Fruit fly (Drosophila melanogaster): ENCODE data around the gene Ace.

Gene Ace

dm6 chr3R:13285110-13285509, 25.8 kb upstream of the Ace start:
- no peak for TF ChIP-seq wdn (GFP tag; IDR thresholded peaks at IDR 0.05)
- TF ChIP-seq Oli (tag; optimal IDR thresholded peaks at IDR 0.05) = no peak
- no peak for TF ChIP-seq Usf (GFP tag; optimal IDR thresholded peaks at IDR 0.05)
- no peak for TF ChIP-seq tgo (GFP tag; IDR thresholded peaks at IDR 0.05)
- no peak for TF ChIP-seq Dfd (GFP tag; optimal IDR thresholded peaks at IDR 0.05)
- no peak for TF ChIP-seq CG15269 (tag; optimal IDR thresholded peaks at IDR 0.05)
- TF ChIP-seq hb (GFP tag; IDR thresholded peaks at IDR 0.05; ENCODE audit: partially characterized antibody) = no peak
- no peak for TF ChIP-seq CG43689 (GFP tag; IDR thresholded peaks at IDR 0.05)
- TF ChIP-seq run (tag; optimal IDR thresholded peaks at IDR 0.05) = no peak
- TF ChIP-seq al (GFP tag; IDR thresholded peaks at IDR 0.05) = 0 out of 2 replicates have a peak, but pooled peaks have one; percentile 7
- TF ChIP-seq Hr39 (optimal IDR thresholded peaks at IDR 0.05) = peak; percentile 50
- TF ChIP-seq ab (GFP tag; optimal IDR thresholded peaks at IDR 0.05) = no peak
- TF ChIP-seq CG12769 (tag; optimal IDR thresholded peaks at IDR 0.05) = no peak
- TF ChIP-seq Mrtf (GFP tag; IDR thresholded peaks at IDR 0.05) = 0 out of 3 replicates have a peak, but pooled peaks have one; percentile 36
- no peak for TF ChIP-seq h (optimal IDR thresholded peaks at IDR 0.05)
- no peak for TF ChIP-seq emc (GFP tag; optimal IDR thresholded peaks at IDR 0.05)
- 0 out of 2 replicates have a peak, but pooled peaks have one; percentile 21 for TF ChIP-seq crol (GFP tag; IDR thresholded peaks at IDR 0.05)
- TF ChIP-seq eve (GFP tag; optimal IDR thresholded peaks at IDR 0.05) = no peak
- no peak for TF ChIP-seq slou (GFP tag; optimal IDR thresholded peaks at IDR 0.05)

DNA sequence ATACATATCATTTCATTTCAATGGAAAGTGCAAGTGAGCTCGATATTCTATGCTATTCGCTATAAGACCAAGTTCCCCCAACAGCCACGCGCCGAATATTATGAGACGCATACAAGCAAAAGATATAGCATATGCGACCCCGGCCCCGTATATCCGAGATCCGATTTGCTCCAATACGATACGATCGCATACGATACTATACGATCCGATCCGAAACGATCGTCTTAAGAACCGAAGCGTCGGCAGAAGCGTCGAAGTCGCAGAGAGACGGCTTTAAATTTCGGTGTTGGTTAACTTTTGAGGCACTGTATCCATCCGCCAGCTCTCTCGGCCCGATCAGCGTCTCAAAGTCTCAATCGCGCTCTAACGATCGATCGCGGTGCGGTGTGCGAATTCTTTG, 20.1 kb upstream of the Ace start, which contains the start of gene CG8630:
Gene CG8630 (plus strand): TSS at position 303 of the 400 bp plus-strand sequence.
- TF ChIP-seq CG12769 (tag; optimal IDR thresholded peaks at IDR 0.05) = peak; percentile 32
- TF ChIP-seq Adf1 (GFP tag; IDR thresholded peaks at IDR 0.05) = peak; percentile 40; the same call in 1 of the 2 replicates
- TF ChIP-seq jigr1 (GFP tag; IDR thresholded peaks at IDR 0.05) = no peak
- no peak for TF ChIP-seq Dek (tag; optimal IDR thresholded peaks at IDR 0.05)
- TF ChIP-seq Deaf1 (tag; optimal IDR thresholded peaks at IDR 0.05) = peak; percentile 87
- no peak for TF ChIP-seq salm (tag; optimal IDR thresholded peaks at IDR 0.05)
- peak; percentile 2 for TF ChIP-seq BEAF-32 (GFP tag; optimal IDR thresholded peaks at IDR 0.05)
- TF ChIP-seq CG8388 (GFP tag; optimal IDR thresholded peaks at IDR 0.05) = peak; percentile 36
- 0 out of 2 replicates have a peak, but pooled peaks have one; percentile 24 for TF ChIP-seq rib (GFP tag; IDR thresholded peaks at IDR 0.05)
- peak; percentile 52 for TF ChIP-seq Blimp-1 (GFP tag; optimal IDR thresholded peaks at IDR 0.05)
- peak; percentile 53; the same call in 2 of the 4 replicates for TF ChIP-seq chinmo (GFP tag; IDR thresholded peaks at IDR 0.05; ENCODE audit: partially characterized antibody)
- TF ChIP-seq CG13894 (tag; optimal IDR thresholded peaks at IDR 0.05) = peak; percentile 100
- TF ChIP-seq pho (GFP tag; optimal IDR thresholded peaks at IDR 0.05) = no peak

DNA sequence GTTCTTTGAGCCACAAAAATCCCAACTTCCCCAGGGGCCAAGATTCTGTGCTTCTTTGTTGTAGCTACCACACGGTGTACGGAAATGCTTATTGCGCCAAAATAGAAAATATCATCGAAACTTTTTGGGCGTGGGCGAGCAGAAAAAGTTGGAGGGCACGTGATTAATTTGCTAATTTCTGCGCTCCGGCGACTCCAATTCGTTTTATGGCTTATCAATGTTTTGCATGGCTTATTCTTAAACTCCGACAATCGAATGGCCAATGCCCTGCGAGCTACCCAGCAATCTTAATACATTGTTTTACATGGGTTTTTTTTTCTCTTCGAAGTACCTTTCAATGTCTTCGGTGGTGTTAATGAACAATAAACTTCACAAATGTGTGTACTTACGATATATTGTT, 16.2 kb upstream of the Ace start:
- TF ChIP-seq CG15514 (GFP tag; optimal IDR thresholded peaks at IDR 0.05) (no peak), CG31224 (GFP tag; IDR thresholded peaks at IDR 0.05) (peak; percentile 52), CG10366 (GFP tag; IDR thresholded peaks at IDR 0.05) (no peak)

DNA sequence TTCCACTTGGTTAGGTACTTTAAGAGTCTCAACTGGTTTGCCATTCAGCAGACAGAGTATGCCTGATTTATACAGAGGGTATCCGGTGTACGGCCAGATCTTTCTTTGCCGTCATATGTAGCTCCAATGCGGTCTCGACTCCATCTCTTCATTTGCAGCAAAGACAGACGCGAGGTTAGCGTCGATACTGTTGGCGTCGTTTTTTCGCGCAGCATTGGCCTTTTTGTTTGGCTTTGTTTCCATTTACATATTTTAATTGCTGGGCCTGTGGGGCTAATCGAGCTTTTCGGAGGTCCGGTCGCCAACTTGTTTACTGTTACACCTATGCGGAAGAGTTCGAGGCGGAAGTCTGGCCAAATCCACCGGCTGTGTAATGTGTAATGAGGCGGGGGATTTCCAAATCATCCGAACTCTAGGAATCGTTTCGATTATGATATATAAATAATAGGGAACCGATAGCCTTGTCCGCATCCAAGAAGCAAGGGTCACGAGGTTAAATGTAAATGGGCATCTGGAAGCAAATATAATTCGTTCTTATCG, 15.0 kb upstream of the Ace start:
- TF ChIP-seq Drgx (GFP tag; IDR thresholded peaks at IDR 0.05) = 0 out of 2 replicates have a peak, but pooled peaks have one; percentile 22
- peak; percentile 42 for TF ChIP-seq Med (GFP tag)
- no peak for TF ChIP-seq CG12155 (GFP tag; optimal IDR thresholded peaks at IDR 0.05)
- TF ChIP-seq Mrtf (GFP tag; IDR thresholded peaks at IDR 0.05) = 0 out of 3 replicates have a peak, but pooled peaks have one; percentile 42
- peak; percentile 75 for TF ChIP-seq vvl (GFP tag; IDR thresholded peaks at IDR 0.05)
- TF ChIP-seq sug (tag; optimal IDR thresholded peaks at IDR 0.05) = no peak
- TF ChIP-seq pros (GFP tag; optimal IDR thresholded peaks at IDR 0.05) = no peak
- TF ChIP-seq CG3847 (GFP tag; IDR thresholded peaks at IDR 0.05) = 0 out of 2 replicates have a peak, but pooled peaks have one; percentile 5
- peak; percentile 26; the same call in 1 of the 2 replicates for TF ChIP-seq lmd (GFP tag; IDR thresholded peaks at IDR 0.05)
- TF ChIP-seq row (GFP tag; IDR thresholded peaks at IDR 0.05) = peak; percentile 58
- peak; percentile 89 for TF ChIP-seq chinmo (GFP tag; IDR thresholded peaks at IDR 0.05; ENCODE audit: partially characterized antibody)
- peak; percentile 44 for TF ChIP-seq sd (tag; optimal IDR thresholded peaks at IDR 0.05)
- TF ChIP-seq CG9932 (GFP tag; IDR thresholded peaks at IDR 0.05) = 0 out of 2 replicates have a peak, but pooled peaks have one; percentile 8
- TF ChIP-seq slbo (GFP tag; IDR thresholded peaks at IDR 0.05) = peak; percentile 50
- peak in 1 of 2 experiments; percentile 92 for TF ChIP-seq Eip74EF (GFP tag; optimal IDR thresholded peaks at IDR 0.05)
